Worm (Caenorhabditis elegans) whole organism, L3 larva: ENCODE measurements around the gene EEED8.13.
A peak's percentile ranks its signal among the peaks of the same experiment; 100 is the strongest.

Source experiments
- R02D3.7 ChIP-seq: fragments of 150-350 bp; optimal IDR thresholded peaks from 2 replicates; lab custom pipeline; 2014; ENCODE audit warnings: missing biosample characterization, missing genetic modification characterization
- ZK546.5 ChIP-seq: sonication (generic microtip); optimal IDR thresholded peaks from 2 replicates; lab custom pipeline; 2017; ENCODE audit warnings: missing biosample characterization, missing genetic modification characterization
- aly-2 ChIP-seq: fragments of 150-350 bp; optimal IDR thresholded peaks from 2 replicates; lab custom pipeline; 2014; ENCODE audit warnings: missing biosample characterization, missing genetic modification characterization
- ceh-16 ChIP-seq: sonication (generic microtip); optimal IDR thresholded peaks from 2 replicates; lab custom pipeline; 2017; ENCODE audit warnings: missing biosample characterization, missing genetic modification characterization
- ceh-9 ChIP-seq: sonication (generic microtip); optimal IDR thresholded peaks from 2 replicates; lab custom pipeline; 2018; ENCODE audit warnings: missing biosample characterization, missing genetic modification characterization
- daf-12 ChIP-seq: fragments of 150-350 bp; optimal IDR thresholded peaks from 2 replicates; lab custom pipeline; 2014; ENCODE audit warnings: missing biosample characterization, missing genetic modification reagents, missing genetic modification characterization
- elt-1 ChIP-seq: fragments of 150-350 bp; optimal IDR thresholded peaks from 2 replicates; lab custom pipeline; 2014; ENCODE audit warnings: missing biosample characterization, missing genetic modification characterization
- elt-2 ChIP-seq: sonication (generic microtip); optimal IDR thresholded peaks from 2 replicates; lab custom pipeline; 2016; ENCODE audit warnings: missing genetic modification reagents, mild to moderate bottlenecking, missing genetic modification characterization, missing compliant biosample characterization
- elt-3 ChIP-seq, 3 experiments: fragments of 150-350 bp in 1 of 3; sonication (generic microtip) in 2 of 3; optimal IDR thresholded peaks; 2 replicates in 2 of 3; 4 replicates in 1 of 3; lab custom pipeline; 2014 to 2017; ENCODE audit warnings: missing biosample characterization in 3 of 3, missing genetic modification characterization in 3 of 3
- eor-1 ChIP-seq, 2 experiments: fragments of 150-350 bp; optimal IDR thresholded peaks; 2 replicates each; lab custom pipeline; 2014 to 2018; ENCODE audit warnings: missing biosample characterization in 2 of 2, missing genetic modification characterization in 2 of 2
- fkh-10 ChIP-seq: sonication (generic microtip); optimal IDR thresholded peaks from 2 replicates; lab custom pipeline; 2017; ENCODE audit warnings: missing biosample characterization, missing genetic modification reagents, missing genetic modification characterization
- fkh-2 ChIP-seq: fragments of 150-350 bp; optimal IDR thresholded peaks from 2 replicates; lab custom pipeline; 2014; ENCODE audit warnings: missing biosample characterization, missing genetic modification reagents, missing genetic modification characterization
- hmg-11 ChIP-seq: sonication (generic microtip); optimal IDR thresholded peaks from 2 replicates; lab custom pipeline; 2016; ENCODE audit warnings: missing genetic modification characterization, missing compliant biosample characterization
- jun-1 ChIP-seq: fragments of 150-350 bp; optimal IDR thresholded peaks from 2 replicates; lab custom pipeline; 2014; ENCODE audit warnings: missing biosample characterization, missing genetic modification reagents, missing genetic modification characterization
- lin-15B ChIP-seq: fragments of 150-350 bp; optimal IDR thresholded peaks from 2 replicates; lab custom pipeline; 2014; ENCODE audit warnings: missing biosample characterization, missing genetic modification characterization
- mdl-1 ChIP-seq: fragments of 150-350 bp; optimal IDR thresholded peaks from 2 replicates; lab custom pipeline; 2014; ENCODE audit warnings: missing biosample characterization, missing genetic modification characterization
- mml-1 ChIP-seq: fragments of 150-350 bp; sonication (generic microtip); optimal IDR thresholded peaks from 3 replicates; lab custom pipeline; 2014; ENCODE audit warnings: missing biosample characterization, missing genetic modification characterization
- nfya-1 ChIP-seq: sonication (generic microtip); optimal IDR thresholded peaks from 2 replicates; lab custom pipeline; 2017; ENCODE audit warnings: missing genetic modification characterization, mild to moderate bottlenecking, missing compliant biosample characterization, antibody characterized with exemption, moderate library complexity; ENCODE audit not compliant: insufficient read depth
- nhr-11 ChIP-seq: fragments of 150-350 bp; optimal IDR thresholded peaks from 2 replicates; lab custom pipeline; 2014; ENCODE audit warnings: missing biosample characterization, missing genetic modification characterization
- nhr-12 ChIP-seq: fragments of 150-350 bp; optimal IDR thresholded peaks from 2 replicates; lab custom pipeline; 2014; ENCODE audit warnings: missing biosample characterization, missing genetic modification characterization
- nhr-237 ChIP-seq: fragments of 150-350 bp; optimal IDR thresholded peaks from 2 replicates; lab custom pipeline; 2014; ENCODE audit warnings: missing biosample characterization, missing genetic modification characterization
- nhr-28 ChIP-seq: fragments of 150-350 bp; optimal IDR thresholded peaks from 2 replicates; lab custom pipeline; 2014; ENCODE audit warnings: missing biosample characterization, missing genetic modification characterization
- nhr-76 ChIP-seq: fragments of 150-350 bp; sonication (generic microtip); optimal IDR thresholded peaks from 5 replicates; lab custom pipeline; 2014; ENCODE audit warnings: missing biosample characterization, missing genetic modification characterization
- pha-4 ChIP-seq: fragments of 150-350 bp; optimal IDR thresholded peaks from 2 replicates; lab custom pipeline; 2014; ENCODE audit warnings: missing biosample characterization, missing genetic modification reagents, missing genetic modification characterization
- pqm-1 ChIP-seq: fragments of 150-350 bp; optimal IDR thresholded peaks from 2 replicates; lab custom pipeline; 2017; ENCODE audit warnings: missing biosample characterization, missing genetic modification characterization, inconsistent platforms
- sea-2 ChIP-seq: fragments of 150-350 bp; sonication (generic microtip); optimal IDR thresholded peaks from 4 replicates; lab custom pipeline; 2014; ENCODE audit warnings: missing biosample characterization, missing genetic modification reagents, missing genetic modification characterization
- unc-39 ChIP-seq: sonication (generic microtip); optimal IDR thresholded peaks from 4 replicates; lab custom pipeline; 2017; ENCODE audit warnings: missing biosample characterization, missing genetic modification characterization
- unc-62 ChIP-seq: fragments of 150-350 bp; sonication (generic microtip); optimal IDR thresholded peaks from 4 replicates; lab custom pipeline; 2014; ENCODE audit warnings: missing biosample characterization, missing genetic modification reagents, missing genetic modification characterization
- zag-1 ChIP-seq: fragments of 150-350 bp; optimal IDR thresholded peaks from 2 replicates; lab custom pipeline; 2014; ENCODE audit warnings: missing biosample characterization, missing genetic modification characterization
- ztf-4 ChIP-seq: fragments of 150-350 bp; optimal IDR thresholded peaks from 2 replicates; lab custom pipeline; 2014; ENCODE audit warnings: missing biosample characterization, missing genetic modification characterization

The EEED8.13 gene

DNA sequence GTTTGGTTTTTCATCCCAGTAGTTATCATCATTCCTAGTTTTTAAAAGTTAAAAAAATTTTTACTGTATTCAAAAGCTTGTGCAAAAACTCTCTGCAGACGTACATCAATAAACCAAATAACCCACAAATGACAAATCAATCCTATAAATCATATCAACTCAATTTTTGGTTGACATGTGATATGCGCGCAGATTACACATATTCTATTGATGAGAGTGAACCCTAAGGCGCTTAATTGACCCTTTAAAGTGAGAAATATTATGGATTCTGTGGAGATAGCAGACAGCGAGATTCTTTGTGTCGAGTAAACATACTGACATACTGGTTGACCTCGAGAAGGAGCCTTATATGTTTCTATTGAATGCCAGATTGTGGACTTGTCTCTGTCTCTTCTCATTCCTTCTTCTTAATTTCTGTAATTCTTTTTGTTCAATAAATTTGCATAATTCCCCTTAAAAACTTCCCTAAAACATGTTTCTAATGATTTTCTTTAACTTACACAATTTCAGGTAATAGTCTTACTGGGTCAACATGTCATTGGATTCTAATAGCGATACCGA lies 3.9 kb upstream of the EEED8.13 start, which contains the start of gene EEED8.2:
Gene EEED8.2, plus strand, starts transcription at position 511 of the 561 bp plus-strand sequence.
- TF ChIP-seq pha-4 (tag; lab: Kevin White, UChicago) (peak; percentile 26), pqm-1 (no peak)

ce11 chrII:5414040-5414439 lies 1.7 kb upstream of the EEED8.13 start, which contains the start of the genes EEED8.14 and EEED8.3:
Gene EEED8.14, minus strand, starts transcription at chrII:5414052.
Gene EEED8.3, plus strand, starts transcription at chrII:5414276.
- TF ChIP-seq nhr-237 (tag; lab: Kevin White, UChicago) (no peak), eor-1 (tag; optimal IDR thresholded peaks at IDR 0.05; lab: Kevin White, UChicago) (no peak)

DNA sequence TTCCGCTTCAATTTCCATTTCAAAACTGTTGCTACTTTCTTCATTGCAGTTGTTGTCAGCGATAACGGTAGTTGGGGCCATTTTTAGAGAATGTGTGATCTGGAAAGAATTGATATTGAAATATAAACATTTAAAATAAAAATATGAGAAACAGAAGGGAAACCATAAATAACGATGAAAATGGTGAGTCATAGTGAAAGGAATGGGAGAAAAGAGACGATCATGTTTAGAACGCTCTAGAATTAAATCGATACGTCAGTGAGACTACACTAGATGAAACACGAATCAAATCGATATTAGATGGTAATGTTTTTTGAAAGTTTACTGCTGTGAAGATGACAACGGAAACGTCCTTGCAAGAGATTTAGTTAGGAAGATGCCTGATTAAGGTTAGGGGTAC lies 3.4 kb downstream of the EEED8.13 start, which contains the start of the genes EEED8.12 and EEED8.4:
Gene EEED8.12, minus strand, starts transcription at position 101 of the 400 bp plus-strand sequence.
Gene EEED8.4, plus strand, starts transcription at position 396 of the 400 bp plus-strand sequence.
- TF ChIP-seq nhr-28 (tag; lab: Kevin White, UChicago): no peak
- TF ChIP-seq hmg-11 (tag; lab: Kevin White, UChicago): no peak
- no peak for TF ChIP-seq pqm-1
- no peak for TF ChIP-seq ztf-4
- TF ChIP-seq ceh-9 (tag; lab: Kevin White, UChicago): no peak
- no peak for TF ChIP-seq nhr-12 (tag; lab: Kevin White, UChicago)
- no peak for TF ChIP-seq unc-62 (GFP tag; lab: Kevin White, UChicago)
- TF ChIP-seq R02D3.7 (tag; lab: Kevin White, UChicago): no peak
- TF ChIP-seq lin-15B: no peak
- no peak for TF ChIP-seq ZK546.5 (tag; lab: Kevin White, UChicago)
- no peak for TF ChIP-seq elt-3 (tag; optimal IDR thresholded peaks at IDR 0.05; lab: Kevin White, UChicago)
- TF ChIP-seq, all 47 proteins: peak for 0

ce11 chrII:5407548-5407947 lies 4.8 kb downstream of the EEED8.13 start, which contains the start of gene clec-141:
Gene clec-141, minus strand, starts transcription at chrII:5407648.
- TF ChIP-seq jun-1 (tag; lab: Kevin White, UChicago): no peak
- TF ChIP-seq nhr-237 (tag; lab: Kevin White, UChicago): no peak
- no peak for TF ChIP-seq lin-15B
- TF ChIP-seq unc-39 (tag; lab: Kevin White, UChicago): no peak
- TF ChIP-seq, all 47 proteins: peak for 0

- TF ChIP-seq pha-4 (tag; lab: Kevin White, UChicago): peak; percentile 50
- TF ChIP-seq elt-2 (tag; lab: Kevin White, UChicago): peak; percentile 40
- no peak for TF ChIP-seq elt-1
- no peak for TF ChIP-seq nhr-11 (tag; lab: Kevin White, UChicago)
- no peak for TF ChIP-seq nfya-1 (tag; lab: Kevin White, UChicago)
- TF ChIP-seq hmg-11 (tag; lab: Kevin White, UChicago): peak; percentile 30
- TF ChIP-seq fkh-10 (GFP tag; lab: Kevin White, UChicago): no peak
Measured at ce11 chrII:5399201-5399600, 13.2 kb downstream of the EEED8.13 start, which contains the start of gene mog-5. Gene mog-5, plus strand, starts transcription at chrII:5399538.

- TF ChIP-seq fkh-2 (tag; lab: Kevin White, UChicago): no peak
- no peak for TF ChIP-seq ceh-16 (tag; lab: Kevin White, UChicago)
- TF ChIP-seq ztf-4: no peak
- TF ChIP-seq hmg-11 (tag; lab: Kevin White, UChicago): peak; percentile 22
- no peak for TF ChIP-seq nhr-76
- no peak for TF ChIP-seq aly-2 (tag; lab: Kevin White, UChicago)
- no peak for TF ChIP-seq mml-1 (tag; lab: Kevin White, UChicago)
- no peak for TF ChIP-seq unc-39 (tag; lab: Kevin White, UChicago)
- TF ChIP-seq, all 47 proteins: peak for 1
Measured at ce11 chrII:5398779-5399178, 13.6 kb downstream of the EEED8.13 start, which contains the start of gene fbxl-3. Gene fbxl-3, minus strand, starts transcription at chrII:5398902.

ce11 chrII:5395594-5395993 lies 16.8 kb downstream of the EEED8.13 start, which contains the start of gene pink-1:
Gene pink-1, minus strand, starts transcription at chrII:5395694.
- TF ChIP-seq unc-62 (GFP tag; lab: Kevin White, UChicago) (no peak), mml-1 (tag; lab: Kevin White, UChicago) (no peak), mdl-1 (tag; lab: Kevin White, UChicago) (no peak), nfya-1 (tag; lab: Kevin White, UChicago) (no peak), lin-15B (no peak), aly-2 (tag; lab: Kevin White, UChicago) (no peak), elt-3 (tag; optimal IDR thresholded peaks at IDR 0.05; lab: Kevin White, UChicago) (no peak), sea-2 (no peak), daf-12 (tag; lab: Kevin White, UChicago) (no peak), nhr-237 (tag; lab: Kevin White, UChicago) (no peak), zag-1 (no peak), ZK546.5 (tag; lab: Kevin White, UChicago) (no peak)
